Worm (Caenorhabditis elegans) whole organism, mixed stage, embryonic: ENCODE data around the gene col-98.

Experiments used
- M03D4.4 ChIP-seq: sonication (generic microtip); optimal IDR thresholded peaks from 2 replicates; lab custom pipeline; 2017; ENCODE audit warnings: mild to moderate bottlenecking, missing genetic modification characterization, missing compliant biosample characterization
- bed-3 ChIP-seq: fragments of 200-800 bp; sonication (Bioruptor generic); optimal IDR thresholded peaks from 3 replicates; lab custom pipeline; 2018; ENCODE audit warnings: mild to moderate bottlenecking, missing genetic modification characterization, moderate library complexity, missing compliant biosample characterization
- blmp-1 ChIP-seq: fragments of 150-350 bp; optimal IDR thresholded peaks from 2 replicates; lab custom pipeline; 2014; ENCODE audit warnings: missing biosample characterization, missing genetic modification characterization
- ceh-39 ChIP-seq: fragments of 150-350 bp; optimal IDR thresholded peaks from 2 replicates; lab custom pipeline; 2014; ENCODE audit warnings: missing biosample characterization, missing genetic modification characterization
- ceh-43 ChIP-seq: fragments of 200-800 bp; sonication (Bioruptor generic); optimal IDR thresholded peaks from 2 replicates; lab custom pipeline; 2018; ENCODE audit warnings: mild to moderate bottlenecking, missing genetic modification characterization, moderate library complexity, missing compliant biosample characterization
- ceh-83 ChIP-seq: fragments of 200-800 bp; sonication (Bioruptor generic); optimal IDR thresholded peaks from 2 replicates; lab custom pipeline; 2018; ENCODE audit warnings: mild to moderate bottlenecking, missing genetic modification characterization, missing compliant biosample characterization
- ces-1 ChIP-seq: fragments of 150-350 bp; optimal IDR thresholded peaks from 2 replicates; lab custom pipeline; 2014; ENCODE audit warnings: missing biosample characterization, missing genetic modification reagents, missing genetic modification characterization
- cnd-1 ChIP-seq: fragments of 200-800 bp; sonication (Bioruptor generic); optimal IDR thresholded peaks from 2 replicates; lab custom pipeline; 2018; ENCODE audit warnings: mild to moderate bottlenecking, missing genetic modification characterization, missing compliant biosample characterization
- drap-1 ChIP-seq: fragments of 200-800 bp; sonication (Bioruptor generic); optimal IDR thresholded peaks from 3 replicates; lab custom pipeline; 2018; ENCODE audit warnings: mild to moderate bottlenecking, missing genetic modification characterization, missing compliant biosample characterization
- elt-1 ChIP-seq: sonication (generic microtip); optimal IDR thresholded peaks from 2 replicates; lab custom pipeline; 2017; ENCODE audit warnings: missing genetic modification characterization, mild to moderate bottlenecking, missing compliant biosample characterization, antibody characterized with exemption, moderate library complexity, borderline replicate concordance; ENCODE audit not compliant: insufficient read depth
- elt-3 ChIP-seq: fragments of 150-350 bp; optimal IDR thresholded peaks from 2 replicates; lab custom pipeline; 2014; ENCODE audit warnings: missing biosample characterization, missing genetic modification characterization
- flh-1 ChIP-seq: fragments of 200-800 bp; sonication (Bioruptor generic); optimal IDR thresholded peaks from 2 replicates; lab custom pipeline; 2018; ENCODE audit warnings: mild to moderate bottlenecking, missing genetic modification characterization, moderate library complexity, missing compliant biosample characterization
- ham-2 ChIP-seq: fragments of 200-800 bp; sonication (Bioruptor generic); optimal IDR thresholded peaks from 2 replicates; lab custom pipeline; 2018; ENCODE audit warnings: mild to moderate bottlenecking, missing genetic modification characterization, missing compliant biosample characterization
- hlh-1 ChIP-seq: fragments of 150-350 bp; optimal IDR thresholded peaks from 2 replicates; lab custom pipeline; 2014; ENCODE audit warnings: missing biosample characterization, missing genetic modification reagents, missing genetic modification characterization
- lin-13 ChIP-seq: fragments of 150-350 bp; optimal IDR thresholded peaks from 2 replicates; lab custom pipeline; 2014; ENCODE audit warnings: missing biosample characterization, missing genetic modification characterization
- lin-32 ChIP-seq: fragments of 200-800 bp; sonication (Bioruptor generic); optimal IDR thresholded peaks from 2 replicates; lab custom pipeline; 2018; ENCODE audit warnings: mild to moderate bottlenecking, missing genetic modification characterization, missing compliant biosample characterization
- lsy-2 ChIP-seq: fragments of 150-350 bp; optimal IDR thresholded peaks from 2 replicates; lab custom pipeline; 2014; ENCODE audit warnings: missing biosample characterization, missing genetic modification characterization
- mab-5 ChIP-seq: fragments of 150-350 bp; optimal IDR thresholded peaks from 2 replicates; lab custom pipeline; 2014; ENCODE audit warnings: missing biosample characterization, missing genetic modification characterization
- mep-1 ChIP-seq: fragments of 150-350 bp; optimal IDR thresholded peaks from 2 replicates; lab custom pipeline; 2017; ENCODE audit warnings: missing biosample characterization, missing genetic modification reagents, missing genetic modification characterization, inconsistent platforms
- mls-2 ChIP-seq: sonication (generic microtip); optimal IDR thresholded peaks from 2 replicates; lab custom pipeline; 2016; ENCODE audit warnings: mild to moderate bottlenecking, missing genetic modification characterization, moderate library complexity, missing compliant biosample characterization
- nhr-12 ChIP-seq: fragments of 150-350 bp; optimal IDR thresholded peaks from 2 replicates; lab custom pipeline; 2014; ENCODE audit warnings: missing biosample characterization, missing genetic modification characterization
- nhr-2 ChIP-seq: fragments of 150-350 bp; optimal IDR thresholded peaks from 2 replicates; lab custom pipeline; 2014; ENCODE audit warnings: missing biosample characterization, missing genetic modification characterization
- nhr-237 ChIP-seq: fragments of 150-350 bp; optimal IDR thresholded peaks from 2 replicates; lab custom pipeline; 2014; ENCODE audit warnings: missing biosample characterization, missing genetic modification characterization
- nhr-28 ChIP-seq: fragments of 150-350 bp; optimal IDR thresholded peaks from 2 replicates; lab custom pipeline; 2014; ENCODE audit warnings: missing biosample characterization, missing genetic modification characterization
- nhr-76 ChIP-seq: sonication (generic microtip); optimal IDR thresholded peaks from 2 replicates; lab custom pipeline; 2017; ENCODE audit warnings: missing biosample characterization, missing genetic modification characterization
- pha-4 ChIP-seq: fragments of 150-350 bp; optimal IDR thresholded peaks from 2 replicates; lab custom pipeline; 2018; ENCODE audit warnings: missing biosample characterization, missing genetic modification reagents, missing genetic modification characterization
- sem-2 ChIP-seq: fragments of 200-800 bp; sonication (Bioruptor generic); optimal IDR thresholded peaks from 2 replicates; lab custom pipeline; 2018; ENCODE audit warnings: mild to moderate bottlenecking, missing genetic modification characterization, missing compliant biosample characterization
- snpc-4 ChIP-seq: fragments of 150-350 bp; optimal IDR thresholded peaks from 2 replicates; lab custom pipeline; 2014; ENCODE audit warnings: missing biosample characterization, missing genetic modification characterization
- sptf-1 ChIP-seq: sonication (generic microtip); optimal IDR thresholded peaks from 2 replicates; lab custom pipeline; 2017; ENCODE audit warnings: mild to moderate bottlenecking, missing genetic modification characterization, moderate library complexity, missing compliant biosample characterization
- tbx-8 ChIP-seq: fragments of 200-800 bp; sonication (Bioruptor generic); optimal IDR thresholded peaks from 2 replicates; lab custom pipeline; 2018; ENCODE audit warnings: mild to moderate bottlenecking, missing genetic modification characterization, moderate library complexity, missing compliant biosample characterization
- unc-120 ChIP-seq: sonication (generic microtip); optimal IDR thresholded peaks from 2 replicates; lab custom pipeline; 2017; ENCODE audit warnings: missing genetic modification characterization, missing compliant biosample characterization; ENCODE audit not compliant: poor library complexity, severe bottlenecking
- unc-39 ChIP-seq: fragments of 150-350 bp; optimal IDR thresholded peaks from 2 replicates; lab custom pipeline; 2014; ENCODE audit warnings: missing biosample characterization, missing genetic modification characterization
- unc-62 ChIP-seq: fragments of 150-350 bp; optimal IDR thresholded peaks from 2 replicates; lab custom pipeline; 2014; ENCODE audit warnings: missing biosample characterization, missing genetic modification reagents, missing genetic modification characterization
- zip-8 ChIP-seq: fragments of 150-350 bp; optimal IDR thresholded peaks from 2 replicates; lab custom pipeline; 2014; ENCODE audit warnings: missing biosample characterization, missing genetic modification characterization
- ztf-11 ChIP-seq: fragments of 150-350 bp; optimal IDR thresholded peaks from 2 replicates; lab custom pipeline; 2014; ENCODE audit warnings: missing biosample characterization, missing genetic modification characterization

col-98 gene

DNA sequence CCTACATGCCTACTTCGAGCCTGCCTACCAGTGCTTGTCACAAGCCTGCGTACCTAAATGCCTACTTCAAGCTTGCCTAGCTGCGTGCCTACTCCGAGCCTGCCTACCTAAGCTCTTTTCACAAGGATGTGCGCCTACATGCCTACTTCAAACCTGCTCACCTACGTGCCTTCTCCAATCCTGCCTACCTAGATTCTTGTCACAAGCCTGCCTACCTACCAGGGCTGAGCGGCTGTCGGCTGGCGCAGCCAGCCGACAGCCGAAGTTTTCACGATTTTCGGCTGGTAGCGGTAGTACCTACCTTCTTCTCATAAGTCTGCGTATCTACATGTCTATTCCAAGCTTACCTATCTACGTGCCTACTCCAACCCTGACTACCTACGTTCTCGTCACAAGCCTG lies 42.9 kb downstream of the col-98 start:
- peak; percentile 7 for TF ChIP-seq pha-4 (tag; lab: Kevin White, UChicago)
- no peak for TF ChIP-seq blmp-1 (tag; lab: Kevin White, UChicago)
- TF ChIP-seq unc-120 = no peak

DNA sequence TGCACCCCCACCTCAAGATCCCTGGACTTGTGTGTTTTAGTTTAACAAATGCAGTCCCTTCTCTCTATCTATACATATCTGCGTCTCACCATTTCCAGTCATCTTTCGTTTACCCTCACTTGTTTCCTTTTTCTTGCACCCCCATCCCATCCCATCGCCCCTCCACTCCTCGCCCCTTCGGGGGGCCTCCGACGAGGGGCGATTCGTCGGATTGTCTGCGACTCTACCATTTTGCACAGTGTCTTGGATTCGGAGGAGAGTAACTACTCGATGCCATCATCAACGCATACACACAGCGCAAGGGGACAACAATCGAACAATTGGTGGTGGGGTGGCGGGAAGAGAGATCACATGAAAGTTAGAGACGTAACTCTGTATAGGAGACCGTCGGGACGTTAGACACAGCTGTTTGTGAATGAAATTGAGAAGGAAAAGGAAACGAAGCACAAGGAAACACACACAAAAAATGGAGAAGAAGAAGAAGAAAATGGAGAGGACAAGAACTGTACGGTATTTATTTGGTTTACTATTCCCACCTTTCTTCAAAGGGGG lies 43.7 kb downstream of the col-98 start:
- TF ChIP-seq ztf-11 (tag; lab: Kevin White, UChicago) (peak; percentile 91), cnd-1 (peak; percentile 89), lin-32 (GFP tag; lab: Kevin White, UChicago) (peak; percentile 66), ham-2 (peak; percentile 24), zip-8 (tag; lab: Kevin White, UChicago) (no peak), sptf-1 (tag; lab: Kevin White, UChicago) (peak; percentile 87), mls-2 (peak; percentile 94), nhr-237 (tag; lab: Kevin White, UChicago) (peak; percentile 87), elt-3 (tag; lab: Kevin White, UChicago) (no peak), nhr-2 (tag; lab: Kevin White, UChicago) (peak; percentile 80), ceh-43 (peak; percentile 58), tbx-8 (peak; percentile 71), lsy-2 (tag; lab: Kevin White, UChicago) (peak; percentile 57), elt-1 (peak; percentile 9), nhr-76 (tag; lab: Kevin White, UChicago) (peak; percentile 26), unc-39 (tag; lab: Kevin White, UChicago) (no peak), blmp-1 (tag; lab: Kevin White, UChicago) (peak; percentile 21), drap-1 (peak; percentile 83), nhr-28 (no peak), snpc-4 (tag; lab: Kevin White, UChicago) (no peak), unc-120 (peak; percentile 100), mab-5 (no peak), ceh-83 (GFP tag; lab: Kevin White, UChicago) (no peak), M03D4.4 (tag; lab: Kevin White, UChicago) (peak; percentile 70), ces-1 (GFP tag; lab: Kevin White, UChicago) (peak; percentile 83), lin-13 (peak; percentile 42), hlh-1 (tag; lab: Kevin White, UChicago) (peak; percentile 97), unc-62 (GFP tag; lab: Kevin White, UChicago) (peak; percentile 94), pha-4 (tag; lab: Kevin White, UChicago) (peak; percentile 91), bed-3 (peak; percentile 27), ceh-39 (tag; lab: Kevin White, UChicago) (peak; percentile 79), sem-2 (GFP tag; lab: Kevin White, UChicago) (peak; percentile 40), flh-1 (no peak), mep-1 (peak; percentile 85), nhr-12 (peak; percentile 44)

- TF ChIP-seq mep-1 (no peak), hlh-1 (tag; lab: Kevin White, UChicago) (peak; percentile 87), sem-2 (GFP tag; lab: Kevin White, UChicago) (no peak)
These were observed 44.2 kb downstream of the col-98 start for ce11 chrIII:13062989-13063388.

DNA sequence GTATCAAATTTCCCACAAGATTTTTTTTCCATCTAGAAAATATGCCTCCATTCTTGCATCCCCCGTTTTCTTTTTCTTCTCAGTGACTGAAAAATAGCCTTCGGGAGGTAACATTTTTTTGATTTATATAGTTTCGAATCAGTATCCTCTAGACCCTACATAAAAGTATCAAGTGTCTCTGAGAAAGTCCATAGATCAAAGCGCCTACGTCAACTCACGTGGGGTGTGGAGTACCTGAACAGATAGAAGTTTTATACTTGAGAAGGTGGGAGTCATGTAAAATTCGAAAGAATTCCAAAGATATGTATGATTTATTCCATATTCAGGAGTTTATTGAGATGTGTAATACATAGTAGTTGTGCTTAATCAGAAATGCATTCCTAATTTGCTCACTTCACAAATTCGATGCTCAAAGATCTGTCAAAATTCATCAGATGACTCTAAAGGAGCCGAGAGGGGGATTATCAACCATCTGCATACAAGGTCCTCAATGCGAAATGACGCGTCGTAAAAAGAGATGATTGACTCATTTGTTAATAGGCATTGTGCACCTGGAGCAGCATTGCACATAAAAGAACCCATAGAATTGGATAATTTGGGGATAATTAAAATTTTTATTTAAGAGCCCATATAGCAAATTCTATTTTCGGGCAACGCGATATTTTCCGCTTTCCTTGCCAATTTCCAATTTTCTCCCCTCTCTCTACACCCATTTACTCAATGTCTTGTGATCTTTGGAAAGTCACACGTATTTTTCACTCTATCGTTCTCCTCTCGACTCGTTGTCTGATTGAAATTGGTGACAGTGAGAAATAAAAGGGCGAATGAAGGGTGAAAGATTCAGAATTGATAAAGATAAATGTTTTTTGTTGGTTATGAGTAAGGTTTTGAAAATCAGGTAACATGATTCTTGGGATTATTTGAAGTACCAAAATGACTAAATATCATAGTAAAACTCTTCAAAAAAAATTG lies 45.7 kb downstream of the col-98 start:
- no peak for TF ChIP-seq drap-1
- TF ChIP-seq ceh-39 (tag; lab: Kevin White, UChicago) = no peak
- no peak for TF ChIP-seq nhr-12
- TF ChIP-seq ceh-43 = peak; percentile 51
- TF ChIP-seq nhr-2 (tag; lab: Kevin White, UChicago) = no peak
- peak; percentile 76 for TF ChIP-seq mls-2
- peak; percentile 22 for TF ChIP-seq cnd-1
- peak; percentile 90 for TF ChIP-seq ces-1 (GFP tag; lab: Kevin White, UChicago)
- TF ChIP-seq mep-1 = peak; percentile 1
- TF ChIP-seq ztf-11 (tag; lab: Kevin White, UChicago) = no peak
- TF ChIP-seq nhr-28 = no peak
